Worm (Caenorhabditis elegans) whole organism, L4/young adult: ENCODE data around the gene C16D9.3.

Experiments used
- W03F9.2 ChIP-seq: fragments of 150-350 bp; optimal IDR thresholded peaks from 2 replicates; lab custom pipeline; 2014; ENCODE audit warnings: missing biosample characterization, missing genetic modification characterization
- dao-5 ChIP-seq: sonication (generic microtip); optimal IDR thresholded peaks from 2 replicates; lab custom pipeline; 2016; ENCODE audit warnings: missing genotype, missing genetic modification characterization, moderate library complexity, missing compliant biosample characterization
- him-1 ChIP-seq: sonication (generic microtip); optimal IDR thresholded peaks from 2 replicates; lab custom pipeline; 2016; ENCODE audit warnings: missing genotype, missing genetic modification reagents, missing genetic modification characterization, missing compliant biosample characterization

DNA sequence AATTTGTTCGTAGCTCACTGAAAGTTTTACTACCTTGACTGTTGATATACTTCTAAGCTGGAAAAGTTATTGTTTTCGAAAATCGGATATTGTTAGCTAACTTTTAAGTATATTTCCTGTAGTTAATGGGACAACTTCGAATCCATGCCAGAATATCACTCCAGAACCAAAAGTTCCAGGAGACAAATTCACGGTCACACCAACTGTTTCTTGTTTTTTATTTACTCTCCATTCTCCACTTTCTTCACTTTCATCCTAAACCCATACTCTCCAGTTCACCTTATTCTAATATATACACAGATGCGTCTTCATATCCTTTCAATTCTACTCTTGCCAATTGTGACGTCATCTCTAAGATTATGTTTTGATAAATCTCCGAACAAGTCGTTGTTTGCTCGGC, 19.2 kb upstream of the C16D9.3 start, which contains the start of gene C16D9.1:
- no peak for TF ChIP-seq him-1 (tag; lab: Kevin White, UChicago)
- TF ChIP-seq W03F9.2 (tag; lab: Kevin White, UChicago) = no peak
- no peak for TF ChIP-seq dao-5
